Worm (Caenorhabditis elegans) whole organism, young adult: ENCODE data around the gene Y44A6C.2.

ENCODE experiments used
- B0019.2 ChIP-seq: fragments of 200-800 bp; sonication (Bioruptor generic); conservative IDR thresholded peaks from 2 replicates; pipeline ENCODE4 v1.3.6; 2022; ENCODE audit warnings: missing genetic modification reagents, missing genetic modification characterization, missing compliant biosample characterization
- F10E7.11 ChIP-seq: sonication (generic microtip); optimal IDR thresholded peaks from 2 replicates; lab custom pipeline; 2017; ENCODE audit warnings: mild to moderate bottlenecking, missing genetic modification characterization, moderate library complexity, missing compliant biosample characterization
- F37B4.10 ChIP-seq: fragments of 200-800 bp; sonication (Bioruptor generic); IDR thresholded peaks from 2 replicates; pipeline ENCODE4 v1.3.6; 2022; ENCODE audit warnings: missing genetic modification characterization, missing compliant biosample characterization
- K11D2.4 ChIP-seq: fragments of 200-800 bp; sonication (Bioruptor generic); IDR thresholded peaks from 2 replicates; pipeline ENCODE4 v1.3.6; 2022; ENCODE audit warnings: missing genetic modification reagents, missing genetic modification characterization, missing compliant biosample characterization
- K12H6.12 ChIP-seq: fragments of 200-800 bp; sonication (Bioruptor generic); optimal IDR thresholded peaks from 2 replicates; lab custom pipeline; 2018; ENCODE audit warnings: mild to moderate bottlenecking, missing genetic modification characterization, missing compliant biosample characterization
- T07F8.4 ChIP-seq: sonication (generic microtip); optimal IDR thresholded peaks from 2 replicates; lab custom pipeline; 2016; ENCODE audit warnings: mild to moderate bottlenecking, missing genetic modification characterization, moderate library complexity, missing compliant biosample characterization
- Y53F4B.3 ChIP-seq: fragments of 200-800 bp; sonication (Bioruptor generic); IDR thresholded peaks from 2 replicates; pipeline ENCODE4 v1.3.6; 2022; ENCODE audit warnings: missing genetic modification reagents, missing genetic modification characterization, missing compliant biosample characterization
- Y53G8AR.9 ChIP-seq: fragments of 200-800 bp; sonication (Bioruptor generic); conservative IDR thresholded peaks from 2 replicates; pipeline ENCODE4 v1.3.6; 2022; ENCODE audit warnings: missing genetic modification reagents, missing genetic modification characterization, missing compliant biosample characterization
- ama-1 ChIP-seq, 3 experiments: fragments of 150-350 bp in 1 of 3; sonication (generic microtip) in 2 of 3; optimal IDR thresholded peaks; 2 replicates each; lab custom pipeline; 2014 to 2018; ENCODE audit warnings: missing biosample characterization in 2 of 3, missing genetic modification characterization in 2 of 3, missing genetic modification reagents in 2 of 3
- attf-5 ChIP-seq: fragments of 200-800 bp; sonication (Bioruptor generic); optimal IDR thresholded peaks from 2 replicates; lab custom pipeline; 2018; ENCODE audit warnings: mild to moderate bottlenecking, missing genetic modification characterization, missing compliant biosample characterization
- attf-6 ChIP-seq: fragments of 200-800 bp; sonication (Bioruptor generic); IDR thresholded peaks from 2 replicates; pipeline ENCODE4 v1.3.6; 2022; ENCODE audit warnings: missing genetic modification reagents, missing genetic modification characterization, missing compliant biosample characterization
- cebp-1 ChIP-seq, 2 experiments: fragments of 200-800 bp in 1 of 2; sonication (Bioruptor generic) in 1 of 2; sonication (generic microtip) in 1 of 2; IDR thresholded peaks in 1 of 2; optimal IDR thresholded peaks in 1 of 2; 2 replicates each; pipeline versions ENCODE4 v1.3.6 to Lab custom; 2017 to 2022; ENCODE audit warnings: missing compliant biosample characterization in 2 of 2, missing genetic modification characterization in 2 of 2, mild to moderate bottlenecking in 1 of 2, missing genetic modification reagents in 1 of 2, moderate library complexity in 1 of 2
- ceh-100 ChIP-seq: fragments of 200-800 bp; sonication (Bioruptor generic); IDR thresholded peaks from 2 replicates; pipeline ENCODE4 v1.3.6; 2022; ENCODE audit warnings: missing genetic modification reagents, missing genetic modification characterization, missing compliant biosample characterization
- ceh-27 ChIP-seq: fragments of 200-800 bp; sonication (Bioruptor generic); optimal IDR thresholded peaks from 2 replicates; lab custom pipeline; 2018; ENCODE audit warnings: mild to moderate bottlenecking, missing genetic modification characterization, moderate library complexity, missing compliant biosample characterization
- ceh-58 ChIP-seq: fragments of 200-800 bp; sonication (Bioruptor generic); IDR thresholded peaks from 2 replicates; pipeline ENCODE4 v1.3.6; 2022; ENCODE audit warnings: missing genetic modification characterization, missing compliant biosample characterization
- die-1 ChIP-seq: sonication (generic microtip); optimal IDR thresholded peaks from 2 replicates; lab custom pipeline; 2016; ENCODE audit warnings: missing genotype, mild to moderate bottlenecking, missing genetic modification characterization, missing compliant biosample characterization
- ets-4 ChIP-seq: fragments of 200-800 bp; sonication (Bioruptor generic); optimal IDR thresholded peaks from 2 replicates; lab custom pipeline; 2018; ENCODE audit warnings: mild to moderate bottlenecking, missing genetic modification characterization, missing compliant biosample characterization
- fkh-3 ChIP-seq: sonication (generic microtip); optimal IDR thresholded peaks from 2 replicates; lab custom pipeline; 2016; ENCODE audit warnings: mild to moderate bottlenecking, missing genetic modification characterization, missing compliant biosample characterization
- hlh-12 ChIP-seq: sonication (generic microtip); optimal IDR thresholded peaks from 2 replicates; lab custom pipeline; 2016; ENCODE audit warnings: missing genetic modification characterization, missing compliant biosample characterization
- lin-40 ChIP-seq: sonication (generic microtip); optimal IDR thresholded peaks from 2 replicates; lab custom pipeline; 2016; ENCODE audit warnings: missing genetic modification characterization, mild to moderate bottlenecking, missing compliant biosample characterization, missing genotype, missing genetic modification reagents
- madf-6 ChIP-seq: fragments of 200-800 bp; sonication (Bioruptor generic); IDR thresholded peaks from 2 replicates; pipeline ENCODE4 v1.3.6; 2022; ENCODE audit warnings: missing genetic modification reagents, missing genetic modification characterization, missing compliant biosample characterization
- madf-8 ChIP-seq: fragments of 200-800 bp; sonication (Bioruptor generic); conservative IDR thresholded peaks from 2 replicates; pipeline ENCODE4 v1.3.6; 2022; ENCODE audit warnings: missing genetic modification reagents, missing genetic modification characterization, missing compliant biosample characterization
- nfya-1 ChIP-seq: sonication (generic microtip); optimal IDR thresholded peaks from 2 replicates; lab custom pipeline; 2017; ENCODE audit warnings: antibody characterized with exemption, missing compliant biosample characterization, missing genetic modification characterization, borderline replicate concordance; ENCODE audit not compliant: insufficient read depth
- nfya-2 ChIP-seq: fragments of 200-800 bp; sonication (Bioruptor generic); IDR thresholded peaks from 2 replicates; pipeline ENCODE4 v1.3.6; 2022; ENCODE audit warnings: missing genetic modification reagents, missing genetic modification characterization, missing compliant biosample characterization
- nfyb-1 ChIP-seq: fragments of 200-800 bp; sonication (Bioruptor generic); IDR thresholded peaks from 2 replicates; pipeline ENCODE4 v1.3.6; 2022; ENCODE audit warnings: missing genetic modification reagents, missing genetic modification characterization, missing compliant biosample characterization
- nhr-179 ChIP-seq: sonication (generic microtip); optimal IDR thresholded peaks from 2 replicates; lab custom pipeline; 2016; ENCODE audit warnings: mild to moderate bottlenecking, missing genetic modification characterization, missing compliant biosample characterization
- unc-130 ChIP-seq: sonication (generic microtip); optimal IDR thresholded peaks from 2 replicates; lab custom pipeline; 2016; ENCODE audit warnings: missing genetic modification reagents, missing genetic modification characterization, missing compliant biosample characterization
- unc-62 ChIP-seq: fragments of 150-350 bp; optimal IDR thresholded peaks from 2 replicates; lab custom pipeline; 2014; ENCODE audit warnings: missing biosample characterization, missing genetic modification reagents, missing genetic modification characterization
- zfh-2 ChIP-seq: fragments of 200-800 bp; sonication (Bioruptor generic); conservative IDR thresholded peaks from 2 replicates; pipeline ENCODE4 v1.3.6; 2022; ENCODE audit warnings: missing genetic modification reagents, missing genetic modification characterization, missing compliant biosample characterization
- ztf-28 ChIP-seq: fragments of 200-800 bp; sonication (Bioruptor generic); IDR thresholded peaks from 2 replicates; pipeline ENCODE4 v1.3.6; 2022; ENCODE audit warnings: missing genetic modification reagents, missing genetic modification characterization, missing compliant biosample characterization

Y44A6C.2 gene

ce11 chrV:20712318-20712993, 9.6 kb upstream of the Y44A6C.2 start (continued):
- TF ChIP-seq T07F8.4 (tag; lab: Kevin White, UChicago) (no peak), madf-6 (GFP tag; lab: Robert Waterston, UW) (no peak), unc-62 (GFP tag; lab: Kevin White, UChicago) (peak; percentile 5), die-1 (tag; lab: Kevin White, UChicago) (no peak), ceh-58 (no peak)

DNA sequence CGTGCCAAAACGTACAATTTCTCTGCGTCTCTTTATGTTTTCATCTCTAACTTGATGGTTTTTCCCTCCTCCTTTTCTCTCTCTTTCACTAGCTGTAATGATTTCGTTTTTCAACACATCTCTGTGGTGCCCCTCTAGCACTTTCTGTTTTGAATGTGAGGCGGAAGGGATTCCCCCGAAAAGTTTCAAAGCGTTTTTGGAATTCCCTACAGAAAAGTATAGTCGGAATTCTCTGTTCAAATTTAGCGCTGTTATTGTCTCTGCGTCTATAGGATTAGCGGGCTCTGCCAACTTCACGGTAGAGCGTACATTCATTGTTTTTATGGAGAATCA, 9.1 kb upstream of the Y44A6C.2 start:
- TF ChIP-seq ama-1 (optimal IDR thresholded peaks at IDR 0.05; lab: Kevin White, UChicago) (peak; percentile 46), ama-1 (GFP tag; optimal IDR thresholded peaks at IDR 0.05; lab: Kevin White, UChicago) (no peak), F10E7.11 (tag; lab: Kevin White, UChicago) (no peak), cebp-1 (GFP tag; IDR thresholded peaks at IDR 0.05; lab: Robert Waterston, UW) (0 out of 2 replicates have a peak, but pooled peaks have one; percentile 21), cebp-1 (tag; optimal IDR thresholded peaks at IDR 0.05; lab: Kevin White, UChicago) (peak; percentile 52), K12H6.12 (tag; lab: Kevin White, UChicago) (peak; percentile 26), zfh-2 (GFP tag; lab: Robert Waterston, UW) (0 out of 2 replicates have a peak, but pooled peaks have one; percentile 8), K11D2.4 (0 out of 2 replicates have a peak, but pooled peaks have one; percentile 21), nfya-1 (tag; lab: Kevin White, UChicago) (no peak), attf-5 (GFP tag; lab: Kevin White, UChicago) (peak; percentile 13)
- TF ChIP-seq, all 124 proteins: peak for 6

DNA sequence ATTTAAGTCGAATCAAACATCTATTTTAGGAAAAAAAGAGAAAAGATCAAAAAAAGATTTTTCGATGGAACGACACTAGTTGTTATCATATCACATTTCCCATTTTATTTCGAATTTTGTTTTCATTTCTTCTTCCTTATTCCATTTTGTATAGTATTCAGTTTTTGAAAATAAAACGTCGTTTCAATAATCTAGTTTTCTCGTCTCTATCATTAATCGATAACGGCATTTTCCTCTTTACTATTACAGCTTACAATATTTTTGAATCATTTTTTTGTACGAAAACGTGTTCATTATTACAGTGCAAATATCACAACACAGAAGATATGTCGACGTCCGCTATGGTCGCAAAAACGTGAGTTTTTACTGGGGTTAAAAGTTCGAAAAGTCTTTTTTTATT, 8.4 kb upstream of the Y44A6C.2 start, which contains the start of gene Y44A6C.1:
Gene Y44A6C.1, plus strand, starts transcription at position 301 of the 400 bp plus-strand sequence.
- TF ChIP-seq fkh-3 (tag; lab: Kevin White, UChicago) = no peak
- no peak for TF ChIP-seq hlh-12 (tag; lab: Kevin White, UChicago)
- TF ChIP-seq ztf-28 (GFP tag; lab: Robert Waterston, UW) = no peak

- no peak for TF ChIP-seq B0019.2 (GFP tag; lab: Robert Waterston, UW)
- TF ChIP-seq ama-1 (optimal IDR thresholded peaks at IDR 0.05; lab: Kevin White, UChicago) = peak; percentile 17
- TF ChIP-seq ama-1 (GFP tag; optimal IDR thresholded peaks at IDR 0.05; lab: Kevin White, UChicago) = no peak
- no peak for TF ChIP-seq ceh-100
- TF ChIP-seq F37B4.10 (GFP tag; lab: Robert Waterston, UW) = no peak
- no peak for TF ChIP-seq ets-4 (GFP tag; lab: Kevin White, UChicago)
- TF ChIP-seq lin-40 (tag; lab: Kevin White, UChicago) = no peak
- no peak for TF ChIP-seq fkh-3 (tag; lab: Kevin White, UChicago)
- TF ChIP-seq ceh-27 (GFP tag; lab: Kevin White, UChicago) = peak; percentile 2
- no peak for TF ChIP-seq T07F8.4 (tag; lab: Kevin White, UChicago)
- no peak for TF ChIP-seq nhr-179 (tag; lab: Kevin White, UChicago)
- TF ChIP-seq attf-6 = no peak
- no peak for TF ChIP-seq nfya-2 (GFP tag; lab: Robert Waterston, UW)
- TF ChIP-seq Y53F4B.3 (GFP tag; lab: Robert Waterston, UW) = no peak
These were observed 7.5 kb upstream of the Y44A6C.2 start for ce11 chrV:20714503-20714902.

DNA sequence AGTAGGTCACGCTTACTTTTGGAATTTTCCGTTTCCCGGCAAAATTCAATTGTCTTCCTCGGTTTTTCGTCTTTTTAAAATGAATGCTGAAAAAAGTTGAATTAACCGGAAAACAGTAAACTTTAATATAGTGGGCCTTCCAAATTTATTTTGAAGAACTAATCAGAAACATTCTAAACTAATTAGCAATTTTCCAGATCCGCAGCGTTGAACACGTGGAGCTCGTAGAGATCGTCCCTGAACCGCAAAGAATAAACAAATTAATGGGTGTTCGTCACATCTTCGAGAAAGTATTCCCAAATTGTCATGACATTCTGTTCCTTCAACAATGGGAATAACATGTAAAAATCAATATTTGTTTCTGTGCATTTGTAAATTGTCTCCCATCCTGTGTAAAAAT, 5.8 kb upstream of the Y44A6C.2 start:
- TF ChIP-seq unc-130 (no peak), Y53G8AR.9 (GFP tag; lab: Robert Waterston, UW) (peak; percentile 76), madf-8 (GFP tag; lab: Robert Waterston, UW) (no peak), nfyb-1 (no peak)
